Worm (Caenorhabditis elegans) whole organism, late embryonic: Measurements from ENCODE around the gene unc-98.

Experiments
- C38D4.7 ChIP-seq: fragments of 200-800 bp; sonication (Bioruptor generic); optimal IDR thresholded peaks from 2 replicates; lab custom pipeline; 2018; ENCODE audit warnings: mild to moderate bottlenecking, missing genetic modification characterization, moderate library complexity, missing compliant biosample characterization
- K02D7.2 ChIP-seq: sonication (generic microtip); optimal IDR thresholded peaks from 2 replicates; lab custom pipeline; 2017; ENCODE audit warnings: mild to moderate bottlenecking, missing genetic modification characterization, missing compliant biosample characterization
- K09A11.1 ChIP-seq: sonication (generic microtip); optimal IDR thresholded peaks from 2 replicates; lab custom pipeline; 2017; ENCODE audit warnings: antibody characterized with exemption, mild to moderate bottlenecking, missing genetic modification characterization, missing compliant biosample characterization; ENCODE audit not compliant: insufficient read depth
- T23F11.4 ChIP-seq: fragments of 200-800 bp; sonication (Bioruptor generic); optimal IDR thresholded peaks from 2 replicates; lab custom pipeline; 2018; ENCODE audit warnings: mild to moderate bottlenecking, missing genetic modification characterization, missing compliant biosample characterization
- Y22D7AL.16 ChIP-seq: sonication (generic microtip); optimal IDR thresholded peaks from 2 replicates; lab custom pipeline; 2016; ENCODE audit warnings: missing genetic modification characterization, missing compliant biosample characterization
- ahr-1 ChIP-seq: sonication (generic microtip); optimal IDR thresholded peaks from 2 replicates; lab custom pipeline; 2016; ENCODE audit warnings: missing genetic modification characterization, missing compliant biosample characterization
- ama-1 ChIP-seq: fragments of 150-350 bp; optimal IDR thresholded peaks from 2 replicates; lab custom pipeline; 2014
- ceh-14 ChIP-seq: sonication (generic microtip); optimal IDR thresholded peaks from 2 replicates; lab custom pipeline; 2016; ENCODE audit warnings: missing genotype, missing genetic modification characterization, missing compliant biosample characterization
- ceh-18 ChIP-seq: sonication (generic microtip); optimal IDR thresholded peaks from 2 replicates; lab custom pipeline; 2016; ENCODE audit warnings: missing genetic modification characterization, missing compliant biosample characterization
- ceh-24 ChIP-seq: sonication (generic microtip); optimal IDR thresholded peaks from 2 replicates; lab custom pipeline; 2016; ENCODE audit warnings: mild to moderate bottlenecking, missing genetic modification characterization, missing compliant biosample characterization
- ceh-30 ChIP-seq: fragments of 150-350 bp; optimal IDR thresholded peaks from 2 replicates; lab custom pipeline; 2014; ENCODE audit warnings: missing biosample characterization, missing genetic modification characterization
- ceh-9 ChIP-seq: sonication (generic microtip); optimal IDR thresholded peaks from 2 replicates; lab custom pipeline; 2016; ENCODE audit warnings: mild to moderate bottlenecking, missing genetic modification characterization, inconsistent platforms, missing compliant biosample characterization
- dmd-4 ChIP-seq: sonication (generic microtip); optimal IDR thresholded peaks from 2 replicates; lab custom pipeline; 2016; ENCODE audit warnings: borderline replicate concordance, missing genetic modification characterization, missing compliant biosample characterization
- dve-1 ChIP-seq: sonication (generic microtip); optimal IDR thresholded peaks from 2 replicates; lab custom pipeline; 2017; ENCODE audit warnings: antibody characterized with exemption, mild to moderate bottlenecking, missing genetic modification characterization, missing compliant biosample characterization
- ets-4 ChIP-seq: sonication (generic microtip); optimal IDR thresholded peaks from 2 replicates; lab custom pipeline; 2016; ENCODE audit warnings: missing genetic modification characterization, missing compliant biosample characterization
- eyg-1 ChIP-seq: sonication (generic microtip); optimal IDR thresholded peaks from 2 replicates; lab custom pipeline; 2016; ENCODE audit warnings: missing genotype, missing genetic modification characterization, missing compliant biosample characterization
- fax-1 ChIP-seq: sonication (generic microtip); optimal IDR thresholded peaks from 2 replicates; lab custom pipeline; 2016; ENCODE audit warnings: missing genotype, missing genetic modification characterization, missing compliant biosample characterization
- hlh-13 ChIP-seq: fragments of 200-800 bp; sonication (Bioruptor generic); optimal IDR thresholded peaks from 2 replicates; lab custom pipeline; 2018; ENCODE audit warnings: mild to moderate bottlenecking, missing genetic modification characterization, missing compliant biosample characterization
- hlh-30 ChIP-seq: sonication (generic microtip); optimal IDR thresholded peaks from 2 replicates; lab custom pipeline; 2017; ENCODE audit warnings: antibody characterized with exemption, missing genetic modification characterization, missing compliant biosample characterization; ENCODE audit not compliant: insufficient read depth
- hlh-6 ChIP-seq: sonication (generic microtip); optimal IDR thresholded peaks from 2 replicates; lab custom pipeline; 2016; ENCODE audit warnings: missing genotype, missing genetic modification characterization, missing compliant biosample characterization
- madf-2 ChIP-seq: sonication (generic microtip); optimal IDR thresholded peaks from 2 replicates; lab custom pipeline; 2017; ENCODE audit warnings: missing genetic modification characterization, missing compliant biosample characterization
- nfya-1 ChIP-seq: sonication (generic microtip); optimal IDR thresholded peaks from 2 replicates; lab custom pipeline; 2017; ENCODE audit warnings: missing genetic modification characterization, mild to moderate bottlenecking, missing compliant biosample characterization, antibody characterized with exemption, moderate library complexity
- nhr-11 ChIP-seq: fragments of 150-350 bp; optimal IDR thresholded peaks from 2 replicates; lab custom pipeline; 2014; ENCODE audit warnings: missing biosample characterization, missing genetic modification characterization
- npax-4 ChIP-seq: sonication (generic microtip); optimal IDR thresholded peaks from 2 replicates; lab custom pipeline; 2016; ENCODE audit warnings: missing genetic modification characterization, missing compliant biosample characterization
- pat-9 ChIP-seq: fragments of 200-800 bp; sonication (Bioruptor generic); optimal IDR thresholded peaks from 2 replicates; lab custom pipeline; 2018; ENCODE audit warnings: mild to moderate bottlenecking, missing genetic modification characterization, moderate library complexity, missing compliant biosample characterization
- pha-4 ChIP-seq: fragments of 150-350 bp; optimal IDR thresholded peaks from 2 replicates; lab custom pipeline; 2018; ENCODE audit warnings: missing biosample characterization, missing genetic modification reagents, missing genetic modification characterization
- pros-1 ChIP-seq: fragments of 150-350 bp; optimal IDR thresholded peaks from 2 replicates; lab custom pipeline; 2014; ENCODE audit warnings: missing biosample characterization, missing genetic modification reagents, missing genetic modification characterization
- sox-2 ChIP-seq: fragments of 200-800 bp; sonication (Bioruptor generic); IDR thresholded peaks from 2 replicates; pipeline ENCODE4 v1.3.6; 2022; ENCODE audit warnings: missing genetic modification reagents, missing genetic modification characterization, missing compliant biosample characterization
- sox-4 ChIP-seq: sonication (generic microtip); optimal IDR thresholded peaks from 2 replicates; lab custom pipeline; 2017; ENCODE audit warnings: mild to moderate bottlenecking, missing genetic modification characterization, inconsistent platforms, missing compliant biosample characterization
- syd-9 ChIP-seq: sonication (generic microtip); optimal IDR thresholded peaks from 2 replicates; lab custom pipeline; 2016; ENCODE audit warnings: mild to moderate bottlenecking, missing genetic modification characterization, moderate library complexity, missing compliant biosample characterization
- tbx-2 ChIP-seq: sonication (generic microtip); optimal IDR thresholded peaks from 2 replicates; lab custom pipeline; 2016; ENCODE audit warnings: missing genetic modification characterization, missing compliant biosample characterization
- ttx-3 ChIP-seq: sonication (generic microtip); optimal IDR thresholded peaks from 2 replicates; lab custom pipeline; 2016; ENCODE audit warnings: missing genetic modification reagents, missing genetic modification characterization, missing compliant biosample characterization
- unc-3 ChIP-seq, 2 experiments: fragments of 200-800 bp in 1 of 2; sonication (Bioruptor generic) in 1 of 2; sonication (generic microtip) in 1 of 2; conservative IDR thresholded peaks in 1 of 2; optimal IDR thresholded peaks in 1 of 2; 2 replicates each; pipeline versions ENCODE4 v1.3.6 to Lab custom; 2016 to 2022; ENCODE audit warnings: missing compliant biosample characterization in 2 of 2, missing genetic modification characterization in 2 of 2, missing genetic modification reagents in 1 of 2
- unc-42 ChIP-seq: sonication (generic microtip); optimal IDR thresholded peaks from 2 replicates; lab custom pipeline; 2016; ENCODE audit warnings: missing genotype, missing genetic modification characterization, missing compliant biosample characterization
- unc-55 ChIP-seq: sonication (generic microtip); optimal IDR thresholded peaks from 2 replicates; lab custom pipeline; 2017; ENCODE audit warnings: missing biosample characterization, missing genetic modification reagents, missing genetic modification characterization
- unc-86 ChIP-seq: sonication (generic microtip); optimal IDR thresholded peaks from 2 replicates; lab custom pipeline; 2016; ENCODE audit warnings: missing genetic modification characterization, missing compliant biosample characterization
- zip-5 ChIP-seq: sonication (generic microtip); optimal IDR thresholded peaks from 2 replicates; lab custom pipeline; 2016; ENCODE audit warnings: missing genetic modification characterization, missing compliant biosample characterization

The unc-98 gene

DNA sequence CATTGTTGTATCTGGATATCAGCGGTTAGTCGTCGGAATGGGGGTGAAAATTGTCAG is at the start of gene unc-98, which contains the start of gene F08C6.18:
TSS of gene unc-98 (minus strand) at position 48 of the 57 bp plus-strand sequence.
TSS of gene F08C6.18 (minus strand) at position 57 of the 57 bp plus-strand sequence.
- no peak for TF ChIP-seq sox-4
- TF ChIP-seq syd-9 (tag; lab: Kevin White, UChicago) = no peak
- no peak for TF ChIP-seq hlh-6 (tag; lab: Kevin White, UChicago)
- no peak for TF ChIP-seq unc-55 (GFP tag; lab: Kevin White, UChicago)
- TF ChIP-seq sox-2 (GFP tag; lab: Robert Waterston, UW) = no peak
- TF ChIP-seq ama-1 = no peak
- no peak for TF ChIP-seq pat-9 (tag; lab: Kevin White, UChicago)
- TF ChIP-seq hlh-13 (GFP tag; lab: Kevin White, UChicago) = peak; percentile 10
- no peak for TF ChIP-seq hlh-30 (tag; lab: Kevin White, UChicago)

DNA sequence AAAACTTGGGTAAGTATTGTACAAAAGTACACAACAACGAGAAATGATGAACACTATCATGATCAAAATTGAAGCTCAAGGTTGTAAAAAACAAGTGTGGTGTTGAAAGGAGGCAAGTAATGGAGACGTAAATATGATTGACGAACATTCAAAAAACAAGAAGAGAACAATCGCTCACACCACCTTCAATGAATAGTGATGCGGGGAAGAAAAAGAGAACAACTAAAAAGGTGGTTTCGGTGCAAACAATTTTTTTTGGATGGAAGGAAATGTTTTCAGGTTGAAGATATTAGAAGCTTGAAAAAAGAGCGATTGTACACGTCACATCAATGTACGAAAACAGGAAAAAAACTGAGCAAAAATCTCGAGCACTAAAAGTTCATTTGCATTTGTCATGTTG is 41.0 kb upstream of the unc-98 start:
- TF ChIP-seq unc-3 (GFP tag; conservative IDR thresholded peaks at IDR 0.05; lab: Robert Waterston, UW) (no peak), unc-3 (tag; optimal IDR thresholded peaks at IDR 0.05; lab: Kevin White, UChicago) (no peak), ceh-24 (tag; lab: Kevin White, UChicago) (no peak), dve-1 (tag; lab: Kevin White, UChicago) (no peak), tbx-2 (tag; lab: Kevin White, UChicago) (no peak), ets-4 (tag; lab: Kevin White, UChicago) (no peak), eyg-1 (tag; lab: Kevin White, UChicago) (no peak), hlh-6 (tag; lab: Kevin White, UChicago) (no peak), hlh-30 (tag; lab: Kevin White, UChicago) (no peak), pha-4 (tag; lab: Kevin White, UChicago) (no peak), K09A11.1 (no peak), unc-42 (no peak), dmd-4 (tag; lab: Kevin White, UChicago) (no peak), nhr-11 (tag; lab: Kevin White, UChicago) (no peak), syd-9 (tag; lab: Kevin White, UChicago) (no peak), pros-1 (tag; lab: Kevin White, UChicago) (no peak), zip-5 (no peak)

DNA sequence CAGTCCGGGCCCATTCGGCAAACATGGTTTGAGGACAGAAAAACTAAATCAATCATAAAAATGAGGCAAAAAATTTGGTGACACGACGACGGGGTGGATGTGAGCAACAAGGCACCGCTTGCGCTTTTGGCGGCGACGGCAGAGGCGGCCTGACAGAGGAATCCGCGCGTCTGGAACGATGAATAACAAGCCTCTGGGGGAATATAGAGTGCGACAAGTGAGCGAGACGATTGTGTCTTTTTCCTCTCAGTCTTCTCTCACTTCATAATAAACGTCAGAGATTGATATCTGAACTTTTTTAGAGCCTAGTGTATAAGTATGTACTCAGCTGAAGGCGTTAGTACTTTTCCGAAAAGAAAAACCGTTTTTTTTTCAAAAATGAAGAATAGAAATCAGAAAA is 34.6 kb upstream of the unc-98 start, which contains the start of gene twk-17:
TSS of gene twk-17 (minus strand) at position 101 of the 400 bp plus-strand sequence.
- no peak for TF ChIP-seq nfya-1 (tag; lab: Kevin White, UChicago)

DNA sequence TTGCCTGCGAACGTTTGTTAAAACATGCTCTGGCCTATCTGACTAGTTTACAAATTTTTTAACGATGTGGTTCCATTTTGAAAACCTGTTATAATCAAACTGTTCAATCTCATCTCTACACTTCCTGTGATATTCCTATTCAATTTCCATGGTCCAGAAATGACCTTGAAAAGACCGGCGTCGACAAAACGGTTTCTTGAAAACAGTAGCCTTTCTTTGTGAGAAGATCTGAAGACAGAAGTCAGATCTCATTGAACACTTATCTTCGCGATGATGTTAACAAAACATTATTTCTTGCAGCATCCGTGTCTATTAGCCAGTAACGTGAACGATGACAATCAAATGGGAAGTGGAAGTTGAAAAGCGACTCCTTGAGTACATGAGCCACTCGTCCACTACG is 23.2 kb upstream of the unc-98 start, which contains the start of gene C44E12.1:
TSS of gene C44E12.1 (plus strand) at position 301 of the 400 bp plus-strand sequence.
- TF ChIP-seq C38D4.7 = no peak
- TF ChIP-seq madf-2 (tag; lab: Kevin White, UChicago) = no peak
- TF ChIP-seq ttx-3 = no peak
- no peak for TF ChIP-seq nfya-1 (tag; lab: Kevin White, UChicago)
- TF ChIP-seq K02D7.2 = no peak
- no peak for TF ChIP-seq fax-1 (tag; lab: Kevin White, UChicago)
- no peak for TF ChIP-seq ceh-30
- TF ChIP-seq T23F11.4 (GFP tag; lab: Kevin White, UChicago) = no peak
- TF ChIP-seq unc-3 (GFP tag; conservative IDR thresholded peaks at IDR 0.05; lab: Robert Waterston, UW) = no peak
- no peak for TF ChIP-seq unc-3 (tag; optimal IDR thresholded peaks at IDR 0.05; lab: Kevin White, UChicago)
- TF ChIP-seq unc-86 = no peak
- no peak for TF ChIP-seq dmd-4 (tag; lab: Kevin White, UChicago)
- no peak for TF ChIP-seq ceh-14 (tag; lab: Kevin White, UChicago)
- TF ChIP-seq, all 69 proteins: peak for 0

DNA sequence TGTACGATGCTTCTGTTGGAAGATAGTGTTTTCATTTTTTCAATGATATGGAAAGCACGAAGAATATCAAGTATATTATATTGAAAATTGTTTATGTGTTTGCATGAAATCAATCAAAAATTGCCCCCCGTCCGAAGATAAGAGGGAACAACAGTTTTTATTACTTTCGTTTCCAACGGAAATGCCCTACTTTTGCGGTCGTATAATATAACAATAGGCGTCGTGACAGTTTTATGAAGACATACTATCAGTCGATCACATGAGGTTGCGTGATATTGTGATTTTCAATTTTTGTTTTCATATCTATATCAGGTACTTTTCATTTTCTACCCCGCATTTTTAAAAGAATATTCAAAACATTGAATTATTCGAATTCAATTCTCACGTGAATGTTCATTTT is 22.6 kb upstream of the unc-98 start:
- TF ChIP-seq Y22D7AL.16 (tag; lab: Kevin White, UChicago) (no peak), ceh-18 (tag; lab: Kevin White, UChicago) (no peak), ceh-9 (tag; lab: Kevin White, UChicago) (no peak), ahr-1 (tag; lab: Kevin White, UChicago) (no peak), pha-4 (tag; lab: Kevin White, UChicago) (no peak), zip-5 (no peak), npax-4 (tag; lab: Kevin White, UChicago) (no peak)
